Fruit fly (Drosophila melanogaster) S2 (cell line): ENCODE measurements around the gene Pgant7.

Experiments
- CG8478 ChIP-seq: fragments of >200 bp; optimal IDR thresholded peaks from 2 replicates; lab custom pipeline; 2018
- CTCF ChIP-seq, 2 experiments: fragments of >200 bp; optimal IDR thresholded peaks; 2 replicates each; lab custom pipeline; 2018

The Pgant7 gene

dm6 chrX:18523146-18523812 is 23.5 kb upstream of the Pgant7 start:
- TF ChIP-seq CG8478 (no peak), CTCF (optimal IDR thresholded peaks at IDR 0.05; lab: Kevin White, UChicago) (no peak)

- TF ChIP-seq CG8478 (no peak), CTCF (optimal IDR thresholded peaks at IDR 0.05; lab: Kevin White, UChicago) (no peak)
These were observed 22.8 kb upstream of the Pgant7 start, which contains the start of gene CG6481 for dm6 chrX:18522395-18523104. TSS of gene CG6481 (minus strand) at chrX:18522445.

- TF ChIP-seq CTCF (optimal IDR thresholded peaks at IDR 0.05; lab: Kevin White, UChicago) (no peak), CG8478 (no peak)
These were observed 20.6 kb upstream of the Pgant7 start for dm6 chrX:18520360-18520759.

dm6 chrX:18517415-18517814 is 17.6 kb upstream of the Pgant7 start:
- TF ChIP-seq CTCF (optimal IDR thresholded peaks at IDR 0.05; lab: Kevin White, UChicago) (peak; percentile 93 to 96), CG8478 (no peak)

- TF ChIP-seq CG8478 = no peak
- peak; percentile 6 to 42 for TF ChIP-seq CTCF (optimal IDR thresholded peaks at IDR 0.05; lab: Kevin White, UChicago)
These were observed 16.3 kb upstream of the Pgant7 start for dm6 chrX:18515988-18516541.

- TF ChIP-seq CTCF (optimal IDR thresholded peaks at IDR 0.05; lab: Kevin White, UChicago) = peak; percentile 52 to 73
- no peak for TF ChIP-seq CG8478
These were observed 15.6 kb upstream of the Pgant7 start, which contains the start of the genes Bx and HisRS for dm6 chrX:18515205-18515921. TSS of gene Bx (plus strand) at chrX:18515428. TSS of gene HisRS (plus strand) at chrX:18515428.

dm6 chrX:18514767-18515166 is 15.0 kb upstream of the Pgant7 start, which contains the start of gene CG6470:
TSS of gene CG6470 (minus strand) at chrX:18514867.
- TF ChIP-seq CG8478 (no peak), CTCF (optimal IDR thresholded peaks at IDR 0.05; lab: Kevin White, UChicago) (no peak)

- TF ChIP-seq CTCF (optimal IDR thresholded peaks at IDR 0.05; lab: Kevin White, UChicago) = no peak
- no peak for TF ChIP-seq CG8478
These were observed 12.5 kb upstream of the Pgant7 start, which contains the start of gene Ggt-1 for dm6 chrX:18512271-18512679. TSS of gene Ggt-1 (minus strand) at chrX:18512521.

dm6 chrX:18510884-18511283 is 11.1 kb upstream of the Pgant7 start:
- TF ChIP-seq CG8478 (no peak), CTCF (optimal IDR thresholded peaks at IDR 0.05; lab: Kevin White, UChicago) (no peak)

dm6 chrX:18509430-18509829 is 9.6 kb upstream of the Pgant7 start:
- TF ChIP-seq CTCF (optimal IDR thresholded peaks at IDR 0.05; lab: Kevin White, UChicago) (no peak), CG8478 (no peak)

- TF ChIP-seq CTCF (optimal IDR thresholded peaks at IDR 0.05; lab: Kevin White, UChicago) (no peak), CG8478 (no peak)
These were observed 8.8 kb upstream of the Pgant7 start for dm6 chrX:18508565-18508964.

dm6 chrX:18506639-18507528 is 7.1 kb upstream of the Pgant7 start:
- TF ChIP-seq CG8478 (no peak), CTCF (optimal IDR thresholded peaks at IDR 0.05; lab: Kevin White, UChicago) (no peak)

dm6 chrX:18504948-18505597 is 5.3 kb upstream of the Pgant7 start, which contains the start of gene Wnt5:
TSS of gene Wnt5 (minus strand) at chrX:18505405.
- TF ChIP-seq CTCF (optimal IDR thresholded peaks at IDR 0.05; lab: Kevin White, UChicago) = no peak
- no peak for TF ChIP-seq CG8478
